Fruit fly (Drosophila melanogaster) whole organism, adult: Measurements from ENCODE around the gene Rai1.

Experiments used
- CG7045 ChIP-seq: fragments of 200-800 bp; sonication (Bioruptor generic); optimal IDR thresholded peaks from 2 replicates; lab custom pipeline; 2017; ENCODE audit warnings: missing biosample characterization, mild to moderate bottlenecking, missing genetic modification characterization
- cnc ChIP-seq, 2 experiments: fragments of >200 bp; optimal IDR thresholded peaks; 2 replicates each; lab custom pipeline; 2017
- kay ChIP-seq: fragments of 200-800 bp; sonication (Bioruptor generic); peaks from one replicate; lab custom pipeline; 2016; ENCODE audit warnings: missing biosample characterization, missing genetic modification characterization, borderline replicate concordance
- pad ChIP-seq: fragments of 200-800 bp; sonication (Bioruptor generic); optimal IDR thresholded peaks from 3 replicates; lab custom pipeline; 2017; ENCODE audit warnings: missing biosample characterization, missing genetic modification characterization, mild to moderate bottlenecking, moderate library complexity, missing genetic modification reagents

DNA sequence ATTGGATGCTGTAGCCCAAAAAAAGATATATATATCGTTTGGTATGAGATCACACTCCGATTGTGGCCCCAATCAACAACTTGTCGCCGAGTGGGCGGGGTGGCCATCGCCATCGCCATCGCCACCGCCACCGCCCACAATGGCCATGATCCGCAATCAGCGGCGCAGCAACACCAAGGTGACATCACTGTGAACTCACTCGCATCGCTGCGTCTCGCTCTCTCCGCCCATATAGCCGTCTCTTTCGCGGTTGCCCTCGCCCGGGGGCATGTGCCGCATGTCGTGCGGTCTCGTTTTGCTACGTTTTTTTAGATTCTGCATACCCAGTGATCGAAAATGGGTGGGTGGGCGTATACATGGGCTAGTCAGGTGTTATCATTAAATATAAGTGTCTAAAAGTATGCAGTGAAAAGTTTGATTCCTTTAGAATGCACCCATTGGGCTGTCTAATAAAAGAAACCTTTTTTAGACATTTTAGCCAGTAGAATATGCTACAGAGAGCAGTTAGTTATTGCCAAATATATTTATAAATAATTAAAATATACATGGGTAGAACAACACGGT lies 36.2 kb downstream of the Rai1 start:
- TF ChIP-seq CG7045 (GFP tag; lab: Kevin White, UChicago) (no peak), pad (GFP tag; lab: Kevin White, UChicago) (no peak), kay (GFP tag; lab: Kevin White, UChicago) (no peak), cnc (optimal IDR thresholded peaks at IDR 0.05; lab: Kevin White, UChicago) (no peak)
